Fruit fly (Drosophila melanogaster) whole organism, embryonic: Measurements from ENCODE around the gene CG42823.

Experiments used
- CG5180 ChIP-seq: fragments of 200-800 bp; sonication (Bioruptor generic); optimal IDR thresholded peaks from 3 replicates; lab custom pipeline; 2017; ENCODE audit warnings: missing biosample characterization, missing genetic modification characterization, mild to moderate bottlenecking, moderate library complexity, missing genetic modification reagents
- CG9609 ChIP-seq: fragments of 200-800 bp; sonication (Bioruptor generic); optimal IDR thresholded peaks from 3 replicates; lab custom pipeline; 2016; ENCODE audit warnings: missing biosample characterization, missing genetic modification characterization
- D19A ChIP-seq: fragments of 200-800 bp; optimal IDR thresholded peaks from 3 replicates; lab custom pipeline; 2019; ENCODE audit warnings: missing biosample characterization, mild to moderate bottlenecking, missing genetic modification characterization, moderate library complexity
- Sin3A ChIP-seq: fragments of >200 bp; optimal IDR thresholded peaks from 2 replicates; lab custom pipeline; 2018
- az2 ChIP-seq: fragments of 200-800 bp; sonication (Bioruptor generic); optimal IDR thresholded peaks from 3 replicates; lab custom pipeline; 2016; ENCODE audit warnings: missing biosample characterization, missing genetic modification characterization
- croc ChIP-seq: fragments of 200-800 bp; sonication (Bioruptor generic); conservative IDR thresholded peaks from 3 replicates; pipeline ENCODE4 v1.3.6; 2022; ENCODE audit warnings: missing biosample characterization, missing genetic modification characterization
- kah ChIP-seq: fragments of 200-800 bp; sonication (Bioruptor generic); optimal IDR thresholded peaks from 2 replicates; lab custom pipeline; 2018; ENCODE audit warnings: missing biosample characterization, mild to moderate bottlenecking, missing genetic modification characterization
- lola ChIP-seq, 3 experiments: fragments of >200 bp in 2 of 3; fragments of 200-800 bp in 1 of 3; sonication (Bioruptor generic) in 1 of 3; optimal IDR thresholded peaks; 2 replicates each; lab custom pipeline; 2017 to 2019; ENCODE audit warnings: missing biosample characterization in 3 of 3, missing genetic modification characterization in 3 of 3, mild to moderate bottlenecking in 1 of 3, moderate library complexity in 1 of 3
- ssp ChIP-seq: fragments of 200-800 bp; sonication (Bioruptor generic); IDR thresholded peaks from 2 replicates; pipeline ENCODE4 v1.3.6; 2022; ENCODE audit warnings: missing biosample characterization, missing genetic modification characterization

DNA sequence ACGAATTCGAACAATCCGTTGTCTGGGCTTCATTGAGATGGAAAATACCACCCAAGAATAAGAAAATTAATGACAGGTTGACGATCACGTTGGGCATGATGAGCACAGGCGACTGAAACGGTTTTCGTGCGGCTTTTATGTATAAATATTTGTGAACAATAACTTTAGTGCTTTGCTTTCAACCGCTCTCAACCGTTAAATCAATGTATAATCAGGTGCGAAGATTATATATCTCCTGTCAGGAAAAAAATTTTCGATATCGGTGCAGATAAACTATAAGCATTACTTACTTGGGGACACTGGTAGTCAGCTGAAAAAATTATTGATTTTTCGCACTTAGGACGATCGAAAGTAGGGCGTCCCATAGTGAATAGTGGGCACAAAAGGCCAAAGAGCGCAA is at the start of gene CG42823:
- TF ChIP-seq lola (GFP tag; optimal IDR thresholded peaks at IDR 0.05; lab: Kevin White, UChicago) (no peak), CG9609 (GFP tag; lab: Kevin White, UChicago) (no peak), CG5180 (GFP tag; lab: Kevin White, UChicago) (no peak), az2 (GFP tag; lab: Kevin White, UChicago) (no peak), D19A (tag; lab: Kevin White, UChicago) (no peak), Sin3A (lab: Kevin White, UChicago) (no peak), kah (GFP tag; lab: Kevin White, UChicago) (no peak), ssp (GFP tag; lab: Robert Waterston, UW) (no peak), croc (GFP tag; lab: Robert Waterston, UW) (no peak)
